Worm (Caenorhabditis elegans) whole organism, young adult: ENCODE data around the gene kin-5.

Source experiments
- B0336.3 ChIP-seq: fragments of 200-800 bp; sonication (Bioruptor generic); IDR thresholded peaks from 2 replicates; pipeline ENCODE4 v1.3.6; 2022; ENCODE audit warnings: missing genetic modification characterization, missing compliant biosample characterization
- C06A6.2 ChIP-seq: fragments of 200-800 bp; sonication (Bioruptor generic); conservative IDR thresholded peaks from 2 replicates; pipeline ENCODE4 v1.3.6; 2022; ENCODE audit warnings: missing genetic modification characterization, missing compliant biosample characterization
- D2030.7 ChIP-seq: fragments of 200-800 bp; sonication (Bioruptor generic); IDR thresholded peaks from 2 replicates; pipeline ENCODE4 v1.3.6; 2022; ENCODE audit warnings: missing genetic modification reagents, missing genetic modification characterization, missing compliant biosample characterization
- F33H1.4 ChIP-seq: fragments of 200-800 bp; sonication (Bioruptor generic); IDR thresholded peaks from 2 replicates; pipeline ENCODE4 v1.3.6; 2022; ENCODE audit warnings: missing genetic modification reagents, missing genetic modification characterization, missing compliant biosample characterization
- F49E8.2 ChIP-seq: sonication (generic microtip); optimal IDR thresholded peaks from 3 replicates; lab custom pipeline; 2017; ENCODE audit warnings: missing genetic modification characterization, mild to moderate bottlenecking, missing compliant biosample characterization, antibody characterized with exemption, moderate library complexity; ENCODE audit not compliant: insufficient read depth
- T26A5.8 ChIP-seq: sonication (generic microtip); optimal IDR thresholded peaks from 2 replicates; lab custom pipeline; 2016; ENCODE audit warnings: missing genetic modification characterization, missing compliant biosample characterization
- Y56A3A.18 ChIP-seq: fragments of 200-800 bp; sonication (Bioruptor generic); IDR thresholded peaks from 2 replicates; pipeline ENCODE4 v1.3.6; 2022; ENCODE audit warnings: missing genetic modification reagents, missing genetic modification characterization, missing compliant biosample characterization
- ZK185.1 ChIP-seq: sonication (generic microtip); optimal IDR thresholded peaks from 2 replicates; lab custom pipeline; 2016; ENCODE audit warnings: mild to moderate bottlenecking, missing genetic modification characterization, missing compliant biosample characterization; ENCODE audit not compliant: poor library complexity, severe bottlenecking
- bed-1 ChIP-seq: fragments of 200-800 bp; sonication (Bioruptor generic); IDR thresholded peaks from 2 replicates; pipeline ENCODE4 v1.3.6; 2022; ENCODE audit warnings: missing genetic modification reagents, missing genetic modification characterization, missing compliant biosample characterization
- bed-2 ChIP-seq: fragments of 200-800 bp; sonication (Bioruptor generic); IDR thresholded peaks from 2 replicates; pipeline ENCODE4 v1.3.6; 2022; ENCODE audit warnings: missing genetic modification reagents, missing genetic modification characterization, missing compliant biosample characterization
- cebp-2 ChIP-seq: fragments of 200-800 bp; sonication (Bioruptor generic); IDR thresholded peaks from 2 replicates; pipeline ENCODE4 v1.3.6; 2022; ENCODE audit warnings: missing genetic modification characterization, missing compliant biosample characterization
- ceh-100 ChIP-seq: fragments of 200-800 bp; sonication (Bioruptor generic); IDR thresholded peaks from 2 replicates; pipeline ENCODE4 v1.3.6; 2022; ENCODE audit warnings: missing genetic modification reagents, missing genetic modification characterization, missing compliant biosample characterization
- ceh-27 ChIP-seq: fragments of 200-800 bp; sonication (Bioruptor generic); optimal IDR thresholded peaks from 2 replicates; lab custom pipeline; 2018; ENCODE audit warnings: mild to moderate bottlenecking, missing genetic modification characterization, moderate library complexity, missing compliant biosample characterization
- ceh-79 ChIP-seq: sonication (generic microtip); optimal IDR thresholded peaks from 2 replicates; lab custom pipeline; 2017; ENCODE audit warnings: mild to moderate bottlenecking, missing genetic modification characterization, missing compliant biosample characterization
- dox-1 ChIP-seq: fragments of 200-800 bp; sonication (Bioruptor generic); IDR thresholded peaks from 2 replicates; pipeline ENCODE4 v1.3.6; 2022; ENCODE audit warnings: missing genetic modification reagents, missing genetic modification characterization, missing compliant biosample characterization
- efl-1 ChIP-seq: fragments of 150-350 bp; optimal IDR thresholded peaks from 2 replicates; lab custom pipeline; 2014; ENCODE audit warnings: missing biosample characterization, missing genetic modification reagents, missing genetic modification characterization
- egl-44 ChIP-seq: fragments of 200-800 bp; sonication (Bioruptor generic); IDR thresholded peaks from 2 replicates; pipeline ENCODE4 v1.3.6; 2022; ENCODE audit warnings: missing genetic modification reagents, missing genetic modification characterization, missing compliant biosample characterization
- egrh-3 ChIP-seq: fragments of 200-800 bp; sonication (Bioruptor generic); IDR thresholded peaks from 2 replicates; pipeline ENCODE4 v1.3.6; 2022; ENCODE audit warnings: missing genetic modification reagents, missing genetic modification characterization, missing compliant biosample characterization
- ekl-4 ChIP-seq: fragments of 200-800 bp; sonication (Bioruptor generic); IDR thresholded peaks from 2 replicates; pipeline ENCODE4 v1.3.6; 2022; ENCODE audit warnings: missing genetic modification reagents, missing genetic modification characterization, missing compliant biosample characterization
- gei-17 ChIP-seq: fragments of 200-800 bp; sonication (Bioruptor generic); optimal IDR thresholded peaks from 2 replicates; lab custom pipeline; 2018; ENCODE audit warnings: mild to moderate bottlenecking, missing genetic modification characterization, missing compliant biosample characterization
- hmg-1.2 ChIP-seq: fragments of 200-800 bp; sonication (Bioruptor generic); IDR thresholded peaks from 2 replicates; pipeline ENCODE4 v1.3.6; 2022; ENCODE audit warnings: missing genetic modification reagents, missing genetic modification characterization, missing compliant biosample characterization
- hmg-20 ChIP-seq: fragments of 200-800 bp; sonication (Bioruptor generic); IDR thresholded peaks from 2 replicates; pipeline ENCODE4 v1.3.6; 2022; ENCODE audit warnings: missing genetic modification reagents, missing genetic modification characterization, missing compliant biosample characterization
- hrde-1 ChIP-seq: sonication (generic microtip); optimal IDR thresholded peaks from 2 replicates; lab custom pipeline; 2016; ENCODE audit warnings: missing genetic modification characterization, mild to moderate bottlenecking, missing compliant biosample characterization, moderate library complexity, missing genotype, missing genetic modification reagents, borderline replicate concordance
- hsf-1 ChIP-seq: fragments of 200-800 bp; sonication (Bioruptor generic); IDR thresholded peaks from 2 replicates; pipeline ENCODE4 v1.3.6; 2022; ENCODE audit warnings: missing genetic modification reagents, missing genetic modification characterization, missing compliant biosample characterization
- let-526 ChIP-seq: fragments of 200-800 bp; sonication (Bioruptor generic); IDR thresholded peaks from 2 replicates; pipeline ENCODE4 v1.3.6; 2022; ENCODE audit warnings: missing genetic modification reagents, missing genetic modification characterization, missing compliant biosample characterization
- lin-54 ChIP-seq: fragments of 200-800 bp; sonication (Bioruptor generic); optimal IDR thresholded peaks from 2 replicates; lab custom pipeline; 2018; ENCODE audit warnings: mild to moderate bottlenecking, missing genetic modification characterization, missing compliant biosample characterization
- lsl-1 ChIP-seq: fragments of 200-800 bp; sonication (Bioruptor generic); optimal IDR thresholded peaks from 2 replicates; lab custom pipeline; 2018; ENCODE audit warnings: mild to moderate bottlenecking, missing genetic modification characterization, moderate library complexity, missing compliant biosample characterization
- madf-10 ChIP-seq: sonication (generic microtip); optimal IDR thresholded peaks from 2 replicates; lab custom pipeline; 2016; ENCODE audit warnings: mild to moderate bottlenecking, missing genetic modification characterization, missing compliant biosample characterization
- mxl-1 ChIP-seq: sonication (generic microtip); optimal IDR thresholded peaks from 2 replicates; lab custom pipeline; 2016; ENCODE audit warnings: missing genetic modification characterization, missing compliant biosample characterization
- nhr-120 ChIP-seq: fragments of 200-800 bp; sonication (Bioruptor generic); IDR thresholded peaks from 2 replicates; pipeline ENCODE4 v1.3.6; 2022; ENCODE audit warnings: missing genetic modification characterization, missing compliant biosample characterization
- nhr-179 ChIP-seq: sonication (generic microtip); optimal IDR thresholded peaks from 2 replicates; lab custom pipeline; 2016; ENCODE audit warnings: mild to moderate bottlenecking, missing genetic modification characterization, missing compliant biosample characterization
- nhr-80 ChIP-seq: sonication (generic microtip); optimal IDR thresholded peaks from 2 replicates; lab custom pipeline; 2016; ENCODE audit warnings: missing genetic modification characterization, missing compliant biosample characterization
- rec-8 ChIP-seq, 2 experiments: sonication (generic microtip); optimal IDR thresholded peaks; 2 replicates each; lab custom pipeline; 2016; ENCODE audit warnings: mild to moderate bottlenecking in 2 of 2, missing genetic modification characterization in 2 of 2, missing genetic modification reagents in 2 of 2, missing genotype in 2 of 2, missing biosample characterization in 1 of 2, missing compliant biosample characterization in 1 of 2, moderate library complexity in 1 of 2
- repo-1 ChIP-seq: sonication (generic microtip); optimal IDR thresholded peaks from 2 replicates; lab custom pipeline; 2017; ENCODE audit warnings: mild to moderate bottlenecking, missing genetic modification characterization, missing compliant biosample characterization
- rpc-1 ChIP-seq, 2 experiments: fragments of 150-350 bp in 1 of 2; sonication (generic microtip) in 1 of 2; optimal IDR thresholded peaks; 2 replicates each; lab custom pipeline; 2014 to 2018; ENCODE audit warnings: missing biosample characterization in 1 of 2, missing genetic modification characterization in 1 of 2, missing genetic modification reagents in 1 of 2, missing genotype in 1 of 2
- sea-2 ChIP-seq: fragments of 200-800 bp; sonication (Bioruptor generic); IDR thresholded peaks from 2 replicates; pipeline ENCODE4 v1.3.6; 2022; ENCODE audit warnings: missing genetic modification characterization, missing compliant biosample characterization
- tbp1 ChIP-seq: fragments of 200-800 bp; sonication (Bioruptor generic); optimal IDR thresholded peaks from 2 replicates; lab custom pipeline; 2018; ENCODE audit warnings: mild to moderate bottlenecking, missing genetic modification characterization, missing compliant biosample characterization
- tlf-1 ChIP-seq: fragments of 200-800 bp; sonication (Bioruptor generic); optimal IDR thresholded peaks from 2 replicates; lab custom pipeline; 2018; ENCODE audit warnings: mild to moderate bottlenecking, missing genetic modification characterization, missing compliant biosample characterization
- unc-62 ChIP-seq: fragments of 150-350 bp; optimal IDR thresholded peaks from 2 replicates; lab custom pipeline; 2014; ENCODE audit warnings: missing biosample characterization, missing genetic modification reagents, missing genetic modification characterization
- ztf-18 ChIP-seq: sonication (generic microtip); optimal IDR thresholded peaks from 2 replicates; lab custom pipeline; 2016; ENCODE audit warnings: missing genotype, mild to moderate bottlenecking, missing genetic modification characterization, missing compliant biosample characterization
- ztf-26 ChIP-seq: sonication (generic microtip); optimal IDR thresholded peaks from 2 replicates; lab custom pipeline; 2017; ENCODE audit warnings: missing genetic modification characterization, missing compliant biosample characterization

Gene kin-5

ce11 chrIV:9969081-9969480 lies at the start of gene kin-5, which contains the start of gene C47E12.11:
kin-5 (minus strand) TSS chrIV:9969181.
C47E12.11 (plus strand) TSS chrIV:9969400.
- TF ChIP-seq rec-8 (tag; optimal IDR thresholded peaks at IDR 0.05; lab: Kevin White, UChicago) (no peak), F33H1.4 (GFP tag; lab: Robert Waterston, UW) (no peak), lsl-1 (GFP tag; lab: Kevin White, UChicago) (no peak), ceh-100 (GFP tag; lab: Robert Waterston, UW) (no peak), ZK185.1 (tag; lab: Kevin White, UChicago) (no peak), madf-10 (no peak), lin-54 (GFP tag; lab: Kevin White, UChicago) (no peak), nhr-120 (GFP tag; lab: Robert Waterston, UW) (no peak), egrh-3 (GFP tag; lab: Robert Waterston, UW) (no peak), ceh-27 (GFP tag; lab: Kevin White, UChicago) (no peak), hrde-1 (tag; lab: Kevin White, UChicago) (no peak), efl-1 (GFP tag; lab: Kevin White, UChicago) (no peak)

ce11 chrIV:10017633-10018032 lies 48.7 kb upstream of the kin-5 start, which contains the start of gene F44D12.2:
F44D12.2 (minus strand) TSS chrIV:10017733.
- TF ChIP-seq bed-1 (GFP tag; lab: Robert Waterston, UW) (no peak), hmg-20 (GFP tag; lab: Robert Waterston, UW) (no peak), repo-1 (tag; lab: Kevin White, UChicago) (no peak), tlf-1 (GFP tag; lab: Kevin White, UChicago) (no peak), Y56A3A.18 (GFP tag; lab: Robert Waterston, UW) (no peak), ekl-4 (GFP tag; lab: Robert Waterston, UW) (no peak), B0336.3 (no peak), gei-17 (GFP tag; lab: Kevin White, UChicago) (no peak)

DNA sequence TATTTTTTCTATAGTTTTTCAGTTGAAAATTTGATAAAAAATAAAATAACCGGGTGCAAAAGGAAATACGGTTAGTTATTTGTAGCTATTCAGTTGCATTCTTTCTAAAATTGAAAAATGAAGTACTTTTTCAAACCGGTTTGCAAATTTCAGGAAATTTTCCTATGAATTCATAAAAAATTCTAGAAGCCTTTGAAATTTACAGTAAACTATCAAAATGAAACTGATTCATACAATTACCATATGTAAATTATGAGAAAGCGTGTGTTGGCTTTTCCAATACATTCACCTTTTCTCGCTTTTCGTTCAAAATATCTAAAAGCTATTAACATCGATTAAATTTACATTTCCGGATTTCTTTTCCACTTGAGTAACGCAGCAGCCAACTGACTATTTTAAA lies 48.0 kb upstream of the kin-5 start, which contains the start of gene ent-7:
TSS of gene ent-7 (plus strand) at position 301 of the 400 bp plus-strand sequence.
- TF ChIP-seq ztf-18 (tag; lab: Kevin White, UChicago), result no peak
- TF ChIP-seq ceh-79 (tag; lab: Kevin White, UChicago), result no peak
- TF ChIP-seq let-526 (GFP tag; lab: Robert Waterston, UW), result no peak
- TF ChIP-seq mxl-1 (tag; lab: Kevin White, UChicago), result no peak
- no peak for TF ChIP-seq sea-2 (GFP tag; lab: Robert Waterston, UW)
- TF ChIP-seq hmg-20 (GFP tag; lab: Robert Waterston, UW), result no peak
- no peak for TF ChIP-seq cebp-2 (GFP tag; lab: Robert Waterston, UW)
- TF ChIP-seq hsf-1, result no peak

DNA sequence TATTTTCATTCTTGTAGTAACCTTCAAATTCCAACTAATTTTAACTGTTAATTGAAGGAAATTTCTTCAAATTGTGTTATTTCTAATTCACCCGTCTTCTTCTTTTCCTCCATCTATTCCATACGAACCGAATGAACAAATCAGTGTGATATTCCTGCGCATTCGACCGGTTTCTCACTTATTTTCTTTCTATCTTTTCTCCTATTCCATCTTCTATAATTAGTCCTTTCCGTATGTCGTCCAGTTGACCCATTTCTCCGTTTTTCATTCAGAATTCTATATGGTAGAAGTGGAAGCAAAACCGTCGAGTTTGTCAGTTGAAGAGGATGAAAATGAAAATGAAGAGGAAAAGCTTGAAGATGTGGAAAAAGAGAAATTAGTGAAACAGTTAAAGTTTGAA lies 40.6 kb upstream of the kin-5 start, which contains the start of gene magu-4:
TSS of gene magu-4 (plus strand) at position 218 of the 400 bp plus-strand sequence.
- TF ChIP-seq nhr-179 (tag; lab: Kevin White, UChicago) (no peak), dox-1 (GFP tag; lab: Robert Waterston, UW) (no peak)
- TF ChIP-seq, all 124 proteins: peak for 0

ce11 chrIV:10007758-10008157 lies 38.8 kb upstream of the kin-5 start:
- TF ChIP-seq hmg-1.2 (GFP tag; lab: Robert Waterston, UW) (peak; percentile 54; the same call in 1 of the 2 replicates), rpc-1 (optimal IDR thresholded peaks at IDR 0.05; lab: Kevin White, UChicago) (no peak), rpc-1 (tag; optimal IDR thresholded peaks at IDR 0.05; lab: Kevin White, UChicago) (no peak), ztf-26 (tag; lab: Kevin White, UChicago) (no peak), tbp1 (GFP tag; lab: Kevin White, UChicago) (no peak), F49E8.2 (no peak), bed-2 (GFP tag; lab: Robert Waterston, UW) (no peak), egl-44 (GFP tag; lab: Robert Waterston, UW) (no peak), C06A6.2 (GFP tag; lab: Robert Waterston, UW) (no peak), T26A5.8 (tag; lab: Kevin White, UChicago) (no peak), unc-62 (GFP tag; lab: Kevin White, UChicago) (no peak), D2030.7 (no peak), bed-1 (GFP tag; lab: Robert Waterston, UW) (no peak), nhr-120 (GFP tag; lab: Robert Waterston, UW) (no peak), nhr-80 (peak; percentile 26), B0336.3 (no peak), ceh-100 (GFP tag; lab: Robert Waterston, UW) (no peak)
